Worm (Caenorhabditis elegans) whole organism, young adult: ENCODE data around the gene T15B7.8.

Experiments used
- bed-2 ChIP-seq: fragments of 200-800 bp; sonication (Bioruptor generic); IDR thresholded peaks from 2 replicates; pipeline ENCODE4 v1.3.6; 2022; ENCODE audit warnings: missing genetic modification reagents, missing genetic modification characterization, missing compliant biosample characterization
- egl-44 ChIP-seq: fragments of 200-800 bp; sonication (Bioruptor generic); IDR thresholded peaks from 2 replicates; pipeline ENCODE4 v1.3.6; 2022; ENCODE audit warnings: missing genetic modification reagents, missing genetic modification characterization, missing compliant biosample characterization
- hrde-1 ChIP-seq: sonication (generic microtip); optimal IDR thresholded peaks from 2 replicates; lab custom pipeline; 2016; ENCODE audit warnings: missing genetic modification characterization, mild to moderate bottlenecking, missing compliant biosample characterization, moderate library complexity, missing genotype, missing genetic modification reagents, borderline replicate concordance
- somi-1 ChIP-seq: fragments of 200-800 bp; sonication (Bioruptor generic); optimal IDR thresholded peaks from 2 replicates; lab custom pipeline; 2018; ENCODE audit warnings: mild to moderate bottlenecking, missing genetic modification characterization, missing compliant biosample characterization

T15B7.8 gene

ce11 chrV:6875795-6876194 lies 54.2 kb downstream of the T15B7.8 start:
- TF ChIP-seq bed-2 (GFP tag; lab: Robert Waterston, UW) (no peak), egl-44 (GFP tag; lab: Robert Waterston, UW) (no peak), hrde-1 (tag; lab: Kevin White, UChicago) (no peak), somi-1 (no peak)
